Worm (Caenorhabditis elegans): ENCODE results near the gene EGAP1.1.

- no peak for TF ChIP-seq dao-5 (tag; optimal IDR thresholded peaks at IDR 0.05)
- TF ChIP-seq him-1 (tag; optimal IDR thresholded peaks at IDR 0.05) = no peak
These were observed 21.1 kb downstream of the EGAP1.1 start for ce11 chrIII:5915926-5916325.

All from whole organism, L4/young adult.